Worm (Caenorhabditis elegans): ENCODE measurements around the gene clec-229.
"Not testable (repeated sequence)": the region's sequence is repeated elsewhere in the genome, so short reads cannot be mapped to it uniquely, and the experiment has no call there.

- TF ChIP-seq ref-1 (GFP tag; conservative IDR thresholded peaks at IDR 0.05); med-1 (GFP tag; optimal IDR thresholded peaks at IDR 0.05; ENCODE audit: insufficient read depth); T22C8.4 (GFP tag; IDR thresholded peaks at IDR 0.05); tab-1 (GFP tag; IDR thresholded peaks at IDR 0.05); flt-1 (GFP tag; IDR thresholded peaks at IDR 0.05); ztf-29 (GFP tag; IDR thresholded peaks at IDR 0.05); klf-2 (GFP tag; conservative IDR thresholded peaks at IDR 0.05); ztf-23 (GFP tag; IDR thresholded peaks at IDR 0.05); cog-1 (tag; optimal IDR thresholded peaks at IDR 0.05): not testable (repeated sequence)
Measured at ce11 chrV:15361412-15361811, 20.1 kb upstream of the clec-229 start, which contains the start of gene ech-1.1.
